Fruit fly (Drosophila melanogaster): ENCODE measurements around the gene elg1.

elg1 gene

DNA sequence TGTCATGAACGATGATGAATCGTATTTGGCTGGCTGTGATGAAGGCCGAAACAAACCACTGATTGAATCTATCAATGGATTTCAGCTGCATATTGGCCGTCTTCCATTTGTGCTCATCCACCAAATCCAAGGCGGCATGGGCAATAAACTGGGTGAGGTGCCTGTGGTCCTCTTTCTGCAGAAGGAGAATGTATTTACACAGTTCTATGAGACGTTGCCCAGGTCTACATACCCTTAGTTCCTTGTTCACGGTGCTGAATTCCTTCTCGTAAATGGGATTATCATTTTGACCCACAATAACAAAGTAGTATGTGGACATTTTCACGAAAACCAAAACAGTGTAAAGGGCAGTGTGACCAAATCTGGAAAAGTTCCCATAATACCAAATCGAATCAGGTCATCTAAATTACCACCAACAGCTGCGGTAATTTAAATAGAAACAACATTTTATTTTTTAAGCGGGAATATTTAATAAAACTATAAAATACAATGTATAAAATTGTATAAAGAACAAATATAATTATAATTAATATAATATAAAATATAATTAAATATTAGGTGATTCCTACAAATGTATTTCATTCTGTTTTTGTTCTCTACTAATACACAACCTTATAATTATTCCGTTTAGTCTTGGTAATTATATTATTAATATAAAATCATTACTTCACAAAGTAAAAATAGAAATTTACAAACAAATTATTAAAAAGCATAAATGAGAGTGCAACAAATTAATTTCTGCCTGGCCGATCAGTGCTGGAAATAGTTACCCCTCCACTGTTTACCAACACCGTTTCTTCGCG lies at the start of gene elg1, which contains the start of gene Trs20:
Gene elg1, plus strand, starts transcription at position 765 of the 803 bp plus-strand sequence.
Gene Trs20, minus strand, starts transcription at position 369 of the 803 bp plus-strand sequence.
- TF ChIP-seq CG17801 (GFP tag; optimal IDR thresholded peaks at IDR 0.05; ENCODE audit: partially characterized antibody), result no peak

dm6 chr3L:16082251-16082650 lies 49.6 kb upstream of the elg1 start, which contains the start of gene CG33258:
TSS of gene CG33258 (plus strand) at chr3L:16082551.
- no peak for TF ChIP-seq CG17801 (GFP tag; optimal IDR thresholded peaks at IDR 0.05; ENCODE audit: partially characterized antibody)

dm6 chr3L:16083693-16084092 lies 48.1 kb upstream of the elg1 start, which contains the start of gene CG13075:
TSS of gene CG13075 (plus strand) at chr3L:16083993.
- no peak for TF ChIP-seq CG17801 (GFP tag; optimal IDR thresholded peaks at IDR 0.05; ENCODE audit: partially characterized antibody)

DNA sequence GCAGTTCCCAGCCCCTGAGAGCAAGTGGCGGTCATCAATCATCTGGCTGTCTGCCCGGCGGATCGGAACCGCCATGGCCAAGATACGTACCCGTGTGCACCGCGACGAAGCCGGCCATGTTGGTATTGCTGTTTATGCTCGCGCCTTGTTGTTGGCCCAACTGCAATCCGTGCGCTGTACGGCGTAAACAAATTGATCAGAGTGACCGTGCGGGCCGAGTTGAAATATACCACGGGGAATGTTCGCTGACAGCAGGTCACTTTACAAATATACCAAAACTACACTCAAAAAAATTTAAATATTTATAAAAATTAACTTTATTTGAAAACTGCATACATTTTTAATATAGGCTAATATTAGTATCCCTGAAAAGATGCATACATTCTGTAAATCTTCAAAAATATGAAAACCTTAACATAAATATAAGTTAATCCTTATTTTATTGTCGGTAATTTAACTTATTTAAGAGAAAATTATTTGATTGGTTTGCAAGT lies 44.5 kb upstream of the elg1 start, which contains the start of gene Tasp1:
Gene Tasp1, minus strand, starts transcription at position 203 of the 494 bp plus-strand sequence.
- TF ChIP-seq CG17801 (GFP tag; optimal IDR thresholded peaks at IDR 0.05; ENCODE audit: partially characterized antibody), result peak; percentile 57

- peak; percentile 28 for TF ChIP-seq CG17801 (GFP tag; optimal IDR thresholded peaks at IDR 0.05; ENCODE audit: partially characterized antibody)
These were observed 41.5 kb upstream of the elg1 start, which contains the start of the genes CG5235 and ClC-c for dm6 chr3L:16090330-16090803. TSS of gene CG5235 (minus strand) at chr3L:16090392. TSS of gene ClC-c (plus strand) at chr3L:16090454.

DNA sequence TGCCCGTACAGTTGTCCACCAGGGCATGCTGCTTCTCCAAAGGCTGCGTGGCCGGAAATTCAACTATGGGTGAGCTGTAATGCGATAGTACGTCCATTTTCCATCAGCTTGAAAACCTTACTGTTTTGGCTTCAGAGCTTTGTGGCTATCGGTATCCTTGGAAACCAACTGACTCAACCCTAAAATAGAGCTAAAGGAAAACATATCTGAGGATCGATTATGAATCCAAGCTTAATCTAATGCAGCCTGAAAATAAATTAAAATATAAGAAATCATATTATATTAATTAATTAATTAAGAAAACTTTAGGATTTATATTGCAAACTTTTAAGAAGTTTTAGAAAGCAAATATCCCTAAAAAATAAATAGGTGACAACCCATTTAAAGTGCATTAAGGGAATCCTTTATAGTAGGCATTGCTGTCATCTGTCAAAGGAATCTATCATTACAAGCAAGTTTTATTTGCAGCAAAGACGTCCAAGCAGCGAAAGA lies 34.4 kb upstream of the elg1 start, which contains the start of the genes CG13074 and ATPsynbetaL:
Gene CG13074, minus strand, starts transcription at position 101 of the 492 bp plus-strand sequence.
Gene ATPsynbetaL, plus strand, starts transcription at position 442 of the 492 bp plus-strand sequence.
- no peak for TF ChIP-seq CG17801 (GFP tag; optimal IDR thresholded peaks at IDR 0.05; ENCODE audit: partially characterized antibody)

DNA sequence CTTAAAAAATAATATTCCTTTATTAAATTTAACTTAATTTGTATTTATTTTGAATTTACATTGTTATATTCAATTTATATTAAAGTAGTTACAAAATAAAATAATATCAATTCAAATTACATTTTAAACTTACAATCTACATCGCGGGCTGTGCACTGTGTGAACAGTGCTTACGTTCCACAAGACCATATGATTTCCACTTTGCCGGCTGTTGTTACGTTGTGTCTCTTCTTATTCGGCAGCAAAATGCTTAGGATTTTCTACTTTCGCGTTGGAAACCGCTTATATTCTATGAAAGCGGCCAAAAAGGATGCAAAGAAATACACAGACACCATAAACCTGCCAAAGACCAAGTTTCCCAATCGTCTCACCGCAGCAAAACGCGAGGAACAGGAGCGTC lies 31.8 kb upstream of the elg1 start, which contains the start of gene IleRS-m:
Gene IleRS-m, plus strand, starts transcription at position 222 of the 400 bp plus-strand sequence.
- TF ChIP-seq CG17801 (GFP tag; optimal IDR thresholded peaks at IDR 0.05; ENCODE audit: partially characterized antibody), result no peak

- TF ChIP-seq CG17801 (GFP tag; optimal IDR thresholded peaks at IDR 0.05; ENCODE audit: partially characterized antibody), result peak; percentile 73
These were observed 26.3 kb upstream of the elg1 start, which contains the start of the genes IntS9 and CG43295 for dm6 chr3L:16105528-16105927. TSS of gene IntS9 (minus strand) at chr3L:16105627. TSS of gene CG43295 (plus strand) at chr3L:16105852.

DNA sequence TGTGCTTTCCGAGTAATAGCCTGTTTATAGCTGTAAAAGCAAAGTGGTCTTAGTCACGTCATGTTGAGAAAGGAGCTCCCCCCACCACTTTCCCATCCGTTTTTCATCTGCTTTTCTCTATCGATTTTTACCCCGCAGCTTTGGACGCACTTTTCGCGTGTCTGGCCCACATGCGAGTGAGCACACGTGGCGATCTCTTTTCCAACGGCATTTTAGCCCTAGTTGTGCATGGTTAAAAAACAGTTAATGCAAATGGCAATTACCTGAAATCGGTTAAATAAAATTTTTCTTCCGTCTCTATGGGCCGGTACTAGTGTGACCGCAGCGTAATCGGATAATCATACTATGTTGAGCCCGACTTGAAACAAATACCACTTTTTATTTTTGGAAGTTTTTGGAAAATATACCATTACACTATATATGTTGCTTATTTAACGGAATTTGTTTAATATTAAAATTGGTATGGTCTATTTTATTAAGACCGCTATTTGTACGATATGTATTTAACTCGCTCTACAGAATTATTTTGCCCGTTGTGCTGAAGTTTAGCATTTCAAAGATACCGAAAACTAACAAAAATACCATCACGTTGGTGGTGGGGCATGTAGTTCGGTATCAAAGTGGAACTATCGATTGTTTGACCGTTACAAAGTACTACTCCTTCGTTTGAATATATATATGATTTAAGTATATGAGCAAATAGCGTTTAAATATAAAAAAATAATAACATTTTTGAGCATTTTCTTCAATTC lies 19.6 kb upstream of the elg1 start, which contains the start of gene Zn72D:
Gene Zn72D, minus strand, starts transcription at position 558 of the 752 bp plus-strand sequence.
- peak; percentile 69 for TF ChIP-seq CG17801 (GFP tag; optimal IDR thresholded peaks at IDR 0.05; ENCODE audit: partially characterized antibody)

dm6 chr3L:16113003-16113606 lies 18.7 kb upstream of the elg1 start, which contains the start of gene Taf4:
TSS of gene Taf4 (plus strand) at chr3L:16113212.
- no peak for TF ChIP-seq CG17801 (GFP tag; optimal IDR thresholded peaks at IDR 0.05; ENCODE audit: partially characterized antibody)

- TF ChIP-seq CG17801 (GFP tag; optimal IDR thresholded peaks at IDR 0.05; ENCODE audit: partially characterized antibody), result peak; percentile 84
These were observed 18.1 kb upstream of the elg1 start for dm6 chr3L:16113607-16114337.

- TF ChIP-seq CG17801 (GFP tag; optimal IDR thresholded peaks at IDR 0.05; ENCODE audit: partially characterized antibody), result peak; percentile 8
These were observed 10.0 kb upstream of the elg1 start, which contains the start of gene Strump for dm6 chr3L:16121791-16122190. TSS of gene Strump (plus strand) at chr3L:16122002.

DNA sequence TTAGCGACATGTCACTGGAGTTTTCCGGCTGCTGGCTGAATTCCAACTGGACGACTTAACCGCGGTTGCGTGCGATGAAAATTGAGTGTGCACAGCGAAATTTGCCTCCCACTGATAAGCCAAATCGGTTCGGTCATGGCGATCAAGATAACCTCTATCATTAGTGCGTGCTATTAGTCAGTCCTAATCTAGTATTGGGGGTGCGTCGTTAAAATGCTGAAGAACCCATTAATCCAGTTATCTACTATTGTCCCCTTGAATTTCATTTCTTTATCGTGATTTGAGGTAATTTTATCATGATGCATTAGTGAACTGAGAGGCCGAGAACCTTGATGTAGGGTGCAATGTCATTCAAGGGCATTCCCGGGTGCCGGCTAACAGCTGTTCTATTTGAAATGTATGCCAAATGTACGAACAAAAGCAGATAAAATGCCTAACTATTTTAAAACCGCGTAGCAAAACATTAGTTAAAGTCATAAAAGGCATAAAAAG lies 3.3 kb upstream of the elg1 start, which contains the start of gene Pgm1:
Gene Pgm1, minus strand, starts transcription at position 51 of the 492 bp plus-strand sequence.
- peak; percentile 89 for TF ChIP-seq CG17801 (GFP tag; optimal IDR thresholded peaks at IDR 0.05; ENCODE audit: partially characterized antibody)

Measured in ovary, adult (tissue).